Fruit fly (Drosophila melanogaster) whole organism, embryonic: Measurements from ENCODE around the gene bsh.

Experiments
- Ada2b ChIP-seq: fragments of 200-800 bp; sonication (Bioruptor generic); IDR thresholded peaks from 2 replicates; pipeline ENCODE4 v1.3.6; 2022; ENCODE audit warnings: missing biosample characterization, missing genetic modification characterization
- B-H1 ChIP-seq: fragments of 200-800 bp; sonication (Bioruptor generic); IDR thresholded peaks from 3 replicates; pipeline ENCODE4 v1.3.6; 2022; ENCODE audit warnings: missing biosample characterization, missing genetic modification characterization
- CG10565 ChIP-seq: fragments of 200-800 bp; sonication (Bioruptor generic); optimal IDR thresholded peaks from 3 replicates; lab custom pipeline; 2016; ENCODE audit warnings: missing biosample characterization, mild to moderate bottlenecking, missing genetic modification characterization
- CG10979 ChIP-seq: fragments of 200-800 bp; sonication (Bioruptor generic); optimal IDR thresholded peaks from 2 replicates; lab custom pipeline; 2018; ENCODE audit warnings: missing biosample characterization, mild to moderate bottlenecking, missing genetic modification characterization, moderate library complexity
- CG11695 ChIP-seq: fragments of 200-800 bp; sonication (Bioruptor generic); IDR thresholded peaks from 3 replicates; pipeline ENCODE4 v1.3.6; 2022; ENCODE audit warnings: missing biosample characterization, missing genetic modification characterization
- CG12659 ChIP-seq: fragments of 200-800 bp; sonication (Bioruptor generic); optimal IDR thresholded peaks from 3 replicates; lab custom pipeline; 2017; ENCODE audit warnings: mild to moderate bottlenecking, missing biosample characterization, missing genetic modification reagents, missing genetic modification characterization
- CG13123 ChIP-seq: fragments of 200-800 bp; sonication (Bioruptor generic); optimal IDR thresholded peaks from 2 replicates; lab custom pipeline; 2016; ENCODE audit warnings: missing biosample characterization, missing genetic modification characterization
- CG13296 ChIP-seq: fragments of 200-800 bp; sonication (Bioruptor generic); optimal IDR thresholded peaks from 3 replicates; lab custom pipeline; 2018; ENCODE audit warnings: missing biosample characterization, mild to moderate bottlenecking, missing genetic modification characterization
- CG13894 ChIP-seq: fragments of 200-800 bp; sonication (Bioruptor generic); optimal IDR thresholded peaks from 3 replicates; lab custom pipeline; 2018; ENCODE audit warnings: missing biosample characterization, mild to moderate bottlenecking, missing genetic modification characterization, moderate library complexity
- CG15073 ChIP-seq: fragments of 200-800 bp; sonication (Bioruptor generic); optimal IDR thresholded peaks from 2 replicates; lab custom pipeline; 2016; ENCODE audit warnings: missing biosample characterization, missing genetic modification characterization
- CG15514 ChIP-seq: fragments of 200-800 bp; sonication (Bioruptor generic); optimal IDR thresholded peaks from 3 replicates; lab custom pipeline; 2017; ENCODE audit warnings: missing biosample characterization, missing genetic modification characterization, mild to moderate bottlenecking, moderate library complexity, missing genetic modification reagents
- CG15696 ChIP-seq: fragments of 200-800 bp; sonication (Bioruptor generic); optimal IDR thresholded peaks from 2 replicates; lab custom pipeline; 2019; ENCODE audit warnings: missing biosample characterization, mild to moderate bottlenecking, missing genetic modification characterization, moderate library complexity
- CG1602 ChIP-seq: fragments of 200-800 bp; sonication (Bioruptor generic); optimal IDR thresholded peaks from 3 replicates; lab custom pipeline; 2016; ENCODE audit warnings: missing biosample characterization, missing genetic modification characterization
- CG2116 ChIP-seq: fragments of 200-800 bp; sonication (Bioruptor generic); optimal IDR thresholded peaks from 3 replicates; lab custom pipeline; 2018; ENCODE audit warnings: missing biosample characterization, mild to moderate bottlenecking, missing genetic modification characterization
- CG2712 ChIP-seq: fragments of 200-800 bp; optimal IDR thresholded peaks from 3 replicates; lab custom pipeline; 2019; ENCODE audit warnings: missing biosample characterization, mild to moderate bottlenecking, missing genetic modification characterization, moderate library complexity
- CG2875 ChIP-seq: fragments of 200-800 bp; sonication (Bioruptor generic); optimal IDR thresholded peaks from 2 replicates; lab custom pipeline; 2017; ENCODE audit warnings: missing biosample characterization, mild to moderate bottlenecking, missing genetic modification characterization, missing genetic modification reagents
- CG31365 ChIP-seq: fragments of 200-800 bp; sonication (Bioruptor generic); optimal IDR thresholded peaks from 2 replicates; lab custom pipeline; 2018; ENCODE audit warnings: missing biosample characterization, mild to moderate bottlenecking, missing genetic modification characterization
- CG33213 ChIP-seq: fragments of 200-800 bp; sonication (Bioruptor generic); optimal IDR thresholded peaks from 3 replicates; lab custom pipeline; 2016; ENCODE audit warnings: missing biosample characterization, missing genetic modification characterization
- CG6689 ChIP-seq: fragments of 200-800 bp; sonication (Bioruptor generic); IDR thresholded peaks from 2 replicates; pipeline ENCODE4 v1.3.6; 2022; ENCODE audit warnings: missing biosample characterization, missing genetic modification characterization
- CG6813 ChIP-seq: fragments of 200-800 bp; sonication (Bioruptor generic); optimal IDR thresholded peaks from 2 replicates; lab custom pipeline; 2017; ENCODE audit warnings: missing biosample characterization, missing genetic modification characterization, mild to moderate bottlenecking, moderate library complexity, missing genetic modification reagents
- CG7786 ChIP-seq: fragments of 200-800 bp; sonication (Bioruptor generic); optimal IDR thresholded peaks from 2 replicates; lab custom pipeline; 2016; ENCODE audit warnings: missing biosample characterization, missing genetic modification characterization
- CG9609 ChIP-seq: fragments of 200-800 bp; sonication (Bioruptor generic); optimal IDR thresholded peaks from 3 replicates; lab custom pipeline; 2016; ENCODE audit warnings: missing biosample characterization, missing genetic modification characterization
- CHES-1-like ChIP-seq: fragments of 200-800 bp; sonication (Bioruptor generic); optimal IDR thresholded peaks from 2 replicates; lab custom pipeline; 2016; ENCODE audit warnings: missing biosample characterization, missing genetic modification characterization
- CkIIα-i1 ChIP-seq: fragments of 200-800 bp; sonication (Bioruptor generic); IDR thresholded peaks from 2 replicates; pipeline ENCODE4 v1.3.6; 2022; ENCODE audit warnings: missing biosample characterization, missing genetic modification characterization
- CrebB ChIP-seq: fragments of 200-800 bp; sonication (Bioruptor generic); optimal IDR thresholded peaks from 3 replicates; lab custom pipeline; 2018; ENCODE audit warnings: missing biosample characterization, mild to moderate bottlenecking, missing genetic modification characterization
- Dip2 ChIP-seq: fragments of 200-800 bp; sonication (Bioruptor generic); IDR thresholded peaks from 2 replicates; pipeline ENCODE4 v1.3.6; 2022; ENCODE audit warnings: missing biosample characterization, missing genetic modification characterization
- Elba2 ChIP-seq: fragments of 200-800 bp; sonication (Bioruptor generic); optimal IDR thresholded peaks from 3 replicates; lab custom pipeline; 2016; ENCODE audit warnings: missing biosample characterization, missing genetic modification characterization
- Ets65A ChIP-seq: fragments of 200-800 bp; sonication (Bioruptor generic); peaks from one replicate; lab custom pipeline; 2016; ENCODE audit warnings: missing biosample characterization, missing genetic modification characterization
- Fer3 ChIP-seq: fragments of 200-800 bp; sonication (Bioruptor generic); optimal IDR thresholded peaks from 2 replicates; lab custom pipeline; 2018; ENCODE audit warnings: missing biosample characterization, mild to moderate bottlenecking, missing genetic modification characterization, moderate library complexity
- HLH4C ChIP-seq: fragments of 200-800 bp; sonication (Bioruptor generic); IDR thresholded peaks from 3 replicates; pipeline ENCODE4 v1.3.6; 2022; ENCODE audit warnings: missing biosample characterization, missing genetic modification characterization; ENCODE audit not compliant: partially characterized antibody
- Nf-YC ChIP-seq: fragments of 200-800 bp; optimal IDR thresholded peaks from 3 replicates; lab custom pipeline; 2019; ENCODE audit warnings: missing biosample characterization, mild to moderate bottlenecking, missing genetic modification characterization, moderate library complexity
- Ravus ChIP-seq: fragments of 200-800 bp; sonication (Bioruptor generic); IDR thresholded peaks from 2 replicates; pipeline ENCODE4 v1.3.6; 2022; ENCODE audit warnings: missing biosample characterization, missing genetic modification characterization
- Six4 ChIP-seq: fragments of 200-800 bp; sonication (Bioruptor generic); optimal IDR thresholded peaks from 2 replicates; lab custom pipeline; 2016; ENCODE audit warnings: missing biosample characterization, missing genetic modification characterization
- TFAM ChIP-seq: fragments of 200-800 bp; sonication (Bioruptor generic); optimal IDR thresholded peaks from 2 replicates; lab custom pipeline; 2017; ENCODE audit warnings: missing biosample characterization, missing genetic modification characterization, inconsistent platforms
- dmrt99B ChIP-seq: fragments of 200-800 bp; sonication (Bioruptor generic); optimal IDR thresholded peaks from 2 replicates; lab custom pipeline; 2018; ENCODE audit warnings: missing biosample characterization, mild to moderate bottlenecking, missing genetic modification characterization, moderate library complexity
- esg ChIP-seq: fragments of 200-800 bp; sonication (Bioruptor generic); conservative IDR thresholded peaks from 2 replicates; pipeline ENCODE4 v1.3.6; 2022; ENCODE audit warnings: missing biosample characterization, missing genetic modification characterization
- gcm2 ChIP-seq: fragments of 200-800 bp; sonication (Bioruptor generic); optimal IDR thresholded peaks from 2 replicates; lab custom pipeline; 2016; ENCODE audit warnings: missing biosample characterization, missing genetic modification characterization
- jumu ChIP-seq: fragments of 200-800 bp; sonication (Bioruptor generic); optimal IDR thresholded peaks from 3 replicates; lab custom pipeline; 2016; ENCODE audit warnings: missing biosample characterization, missing genetic modification characterization
- mirr ChIP-seq: fragments of 200-800 bp; sonication (Bioruptor generic); optimal IDR thresholded peaks from 3 replicates; lab custom pipeline; 2018; ENCODE audit warnings: missing biosample characterization, mild to moderate bottlenecking, missing genetic modification characterization
- pfk ChIP-seq: fragments of 200-800 bp; sonication (Bioruptor generic); optimal IDR thresholded peaks from 2 replicates; lab custom pipeline; 2018; ENCODE audit warnings: missing biosample characterization, mild to moderate bottlenecking, missing genetic modification characterization, moderate library complexity
- pnt ChIP-seq: fragments of 200-800 bp; sonication (Bioruptor generic); optimal IDR thresholded peaks from 3 replicates; lab custom pipeline; 2016; ENCODE audit warnings: missing biosample characterization, missing genetic modification characterization
- repo ChIP-seq: fragments of 200-800 bp; sonication (Bioruptor generic); optimal IDR thresholded peaks from 2 replicates; lab custom pipeline; 2016; ENCODE audit warnings: missing biosample characterization, missing genetic modification characterization
- rib ChIP-seq: fragments of 200-800 bp; sonication (Bioruptor generic); IDR thresholded peaks from 2 replicates; pipeline ENCODE4 v1.3.6; 2022; ENCODE audit warnings: missing biosample characterization, missing genetic modification characterization
- scrt ChIP-seq: fragments of 200-800 bp; sonication (Bioruptor generic); optimal IDR thresholded peaks from 2 replicates; lab custom pipeline; 2018; ENCODE audit warnings: missing biosample characterization, mild to moderate bottlenecking, missing genetic modification characterization, moderate library complexity
- sisA ChIP-seq: fragments of 200-800 bp; sonication (Bioruptor generic); IDR thresholded peaks from 2 replicates; pipeline ENCODE4 v1.3.6; 2022; ENCODE audit warnings: missing biosample characterization, missing genetic modification characterization
- sna ChIP-seq: fragments of 200-800 bp; sonication (Bioruptor generic); IDR thresholded peaks from 2 replicates; pipeline ENCODE4 v1.3.6; 2022; ENCODE audit warnings: missing biosample characterization, missing genetic modification characterization; ENCODE audit not compliant: partially characterized antibody
- sug ChIP-seq: fragments of 200-800 bp; optimal IDR thresholded peaks from 2 replicates; lab custom pipeline; 2019; ENCODE audit warnings: missing biosample characterization, mild to moderate bottlenecking, missing genetic modification characterization, moderate library complexity
- toy ChIP-seq: fragments of 200-800 bp; sonication (Bioruptor generic); IDR thresholded peaks from 2 replicates; pipeline ENCODE4 v1.3.6; 2022; ENCODE audit warnings: missing biosample characterization, missing genetic modification characterization
- usp ChIP-seq: fragments of >200 bp; optimal IDR thresholded peaks from 2 replicates; lab custom pipeline; 2017; ENCODE audit warnings: missing biosample characterization, missing genetic modification characterization
- vnd ChIP-seq: fragments of 200-800 bp; sonication (Bioruptor generic); IDR thresholded peaks from 3 replicates; pipeline ENCODE4 v1.3.6; 2022; ENCODE audit warnings: missing biosample characterization, missing genetic modification characterization; ENCODE audit not compliant: partially characterized antibody
- wek ChIP-seq: fragments of 200-800 bp; sonication (Bioruptor generic); optimal IDR thresholded peaks from 3 replicates; lab custom pipeline; 2018; ENCODE audit warnings: missing biosample characterization, mild to moderate bottlenecking, missing genetic modification characterization, moderate library complexity
- zen2 ChIP-seq: fragments of 200-800 bp; sonication (Bioruptor generic); IDR thresholded peaks from 3 replicates; pipeline ENCODE4 v1.3.6; 2022; ENCODE audit warnings: missing biosample characterization, missing genetic modification characterization; ENCODE audit not compliant: partially characterized antibody

The bsh gene

dm6 chr2L:19735635-19736109, 33.2 kb downstream of the bsh start, which contains the start of the genes CG10462 and Nf-YB (continued):
- TF ChIP-seq Fer3 (tag; lab: Kevin White, UChicago) (no peak), CkIIα-i1 (GFP tag; lab: Robert Waterston, UW) (no peak), CG1602 (no peak), Six4 (GFP tag; lab: Kevin White, UChicago) (no peak), CG12659 (GFP tag; lab: Kevin White, UChicago) (no peak), B-H1 (no peak), CG11695 (no peak), sna (GFP tag; lab: Robert Waterston, UW) (peak; percentile 73), CG31365 (tag; lab: Kevin White, UChicago) (no peak), CG13296 (no peak), Dip2 (GFP tag; lab: Robert Waterston, UW) (no peak), zen2 (GFP tag; lab: Robert Waterston, UW) (peak; percentile 91), rib (GFP tag; lab: Robert Waterston, UW) (no peak), CG9609 (no peak), esg (GFP tag; lab: Robert Waterston, UW) (no peak), pnt (GFP tag; lab: Kevin White, UChicago) (no peak), Ets65A (peak; percentile 88), CG10565 (GFP tag; lab: Kevin White, UChicago) (no peak), mirr (GFP tag; lab: Kevin White, UChicago) (no peak), CG15073 (no peak), CG15514 (GFP tag; lab: Kevin White, UChicago) (peak; percentile 73), scrt (GFP tag; lab: Kevin White, UChicago) (no peak), TFAM (no peak), CG2875 (GFP tag; lab: Kevin White, UChicago) (no peak), CG6813 (no peak), CG7786 (no peak), Elba2 (GFP tag; lab: Kevin White, UChicago) (no peak), pfk (GFP tag; lab: Kevin White, UChicago) (no peak), jumu (peak; percentile 6), CG2712 (tag; lab: Kevin White, UChicago) (no peak), Nf-YC (tag; lab: Kevin White, UChicago) (no peak), CG33213 (GFP tag; lab: Kevin White, UChicago) (peak; percentile 19), sisA (GFP tag; lab: Robert Waterston, UW) (no peak), dmrt99B (tag; lab: Kevin White, UChicago) (no peak), HLH4C (GFP tag; lab: Robert Waterston, UW) (peak; percentile 97), repo (no peak), Ada2b (GFP tag; lab: Robert Waterston, UW) (no peak), vnd (GFP tag; lab: Robert Waterston, UW) (peak; percentile 90), usp (no peak), CG15696 (tag; lab: Kevin White, UChicago) (no peak), CG13123 (GFP tag; lab: Kevin White, UChicago) (no peak), CG2116 (peak; percentile 80), toy (GFP tag; lab: Robert Waterston, UW) (no peak), gcm2 (no peak), Ravus (no peak), CHES-1-like (peak; percentile 46), sug (tag; lab: Kevin White, UChicago) (no peak), CG10979 (no peak), CG6689 (no peak), wek (GFP tag; lab: Kevin White, UChicago) (no peak), CG13894 (tag; lab: Kevin White, UChicago) (no peak), CrebB (no peak)
